Fruit fly (Drosophila melanogaster) whole organism, prepupa: Measurements from ENCODE around the gene Takl2.

Experiments
- CG10631 ChIP-seq: fragments of 200-800 bp; sonication (Bioruptor generic); optimal IDR thresholded peaks from 2 replicates; lab custom pipeline; 2016; ENCODE audit warnings: missing biosample characterization, missing genetic modification characterization
- CG10669 ChIP-seq: fragments of 200-800 bp; sonication (Bioruptor generic); optimal IDR thresholded peaks from 3 replicates; lab custom pipeline; 2018; ENCODE audit warnings: missing biosample characterization, mild to moderate bottlenecking, missing genetic modification characterization, moderate library complexity
- CG11294 ChIP-seq: fragments of 200-800 bp; sonication (Bioruptor generic); IDR thresholded peaks from 2 replicates; pipeline ENCODE4 v1.3.6; 2022; ENCODE audit warnings: missing biosample characterization, missing genetic modification characterization
- CG15336 ChIP-seq: fragments of 200-800 bp; sonication (Bioruptor generic); IDR thresholded peaks from 2 replicates; pipeline ENCODE4 v1.3.6; 2022; ENCODE audit warnings: missing biosample characterization, missing genetic modification characterization
- CG16779 ChIP-seq: fragments of 200-800 bp; sonication (Bioruptor generic); optimal IDR thresholded peaks from 3 replicates; lab custom pipeline; 2017; ENCODE audit warnings: missing biosample characterization, mild to moderate bottlenecking, missing genetic modification characterization
- CG3032 ChIP-seq: fragments of 200-800 bp; optimal IDR thresholded peaks from 2 replicates; lab custom pipeline; 2019; ENCODE audit warnings: missing biosample characterization, mild to moderate bottlenecking, missing genetic modification characterization, moderate library complexity
- CG31627 ChIP-seq: fragments of 200-800 bp; sonication (Bioruptor generic); optimal IDR thresholded peaks from 3 replicates; lab custom pipeline; 2016; ENCODE audit warnings: missing biosample characterization, missing genetic modification characterization
- CG32006 ChIP-seq: fragments of 200-800 bp; sonication (Bioruptor generic); optimal IDR thresholded peaks from 3 replicates; lab custom pipeline; 2017; ENCODE audit warnings: missing biosample characterization, mild to moderate bottlenecking, missing genetic modification characterization
- CG34406 ChIP-seq: fragments of 200-800 bp; sonication (Bioruptor generic); optimal IDR thresholded peaks from 3 replicates; lab custom pipeline; 2016; ENCODE audit warnings: missing biosample characterization, missing genetic modification characterization
- CG3919 ChIP-seq: fragments of 200-800 bp; sonication (Bioruptor generic); optimal IDR thresholded peaks from 3 replicates; lab custom pipeline; 2016; ENCODE audit warnings: missing biosample characterization, missing genetic modification characterization
- CG4318 ChIP-seq: fragments of 200-800 bp; sonication (Bioruptor generic); optimal IDR thresholded peaks from 3 replicates; lab custom pipeline; 2017; ENCODE audit warnings: missing biosample characterization, mild to moderate bottlenecking, missing genetic modification characterization
- CG6163 ChIP-seq: fragments of 200-800 bp; sonication (Bioruptor generic); IDR thresholded peaks from 3 replicates; pipeline ENCODE4 v1.3.6; 2022; ENCODE audit warnings: missing biosample characterization, missing genetic modification characterization
- CG6276 ChIP-seq: fragments of 200-800 bp; sonication (Bioruptor generic); optimal IDR thresholded peaks from 2 replicates; lab custom pipeline; 2017; ENCODE audit warnings: missing biosample characterization, mild to moderate bottlenecking, missing genetic modification characterization
- CG6792 ChIP-seq: fragments of 200-800 bp; sonication (Bioruptor generic); optimal IDR thresholded peaks from 3 replicates; lab custom pipeline; 2016; ENCODE audit warnings: missing biosample characterization, missing genetic modification characterization
- CG6854 ChIP-seq: fragments of 200-800 bp; sonication (Bioruptor generic); optimal IDR thresholded peaks from 2 replicates; lab custom pipeline; 2017; ENCODE audit warnings: missing biosample characterization, mild to moderate bottlenecking, missing genetic modification characterization
- CG8119 ChIP-seq: fragments of 200-800 bp; sonication (Bioruptor generic); IDR thresholded peaks from 3 replicates; pipeline ENCODE4 v1.3.6; 2022; ENCODE audit warnings: missing biosample characterization, missing genetic modification characterization
- CG8319 ChIP-seq: fragments of 200-800 bp; sonication (Bioruptor generic); optimal IDR thresholded peaks from 3 replicates; lab custom pipeline; 2016; ENCODE audit warnings: missing biosample characterization, missing genetic modification characterization
- CG9139 ChIP-seq: fragments of 200-800 bp; sonication (Bioruptor generic); optimal IDR thresholded peaks from 3 replicates; lab custom pipeline; 2017; ENCODE audit warnings: missing biosample characterization, mild to moderate bottlenecking, missing genetic modification characterization
- Eip75B ChIP-seq: fragments of 200-800 bp; sonication (Bioruptor generic); optimal IDR thresholded peaks from 3 replicates; lab custom pipeline; 2016; ENCODE audit warnings: missing biosample characterization, missing genetic modification characterization
- Eip78C ChIP-seq: fragments of 200-800 bp; sonication (Bioruptor generic); peaks from one replicate; lab custom pipeline; 2016; ENCODE audit warnings: missing biosample characterization, missing genetic modification characterization
- Eip93F ChIP-seq: fragments of 200-800 bp; sonication (Bioruptor generic); optimal IDR thresholded peaks from 2 replicates; lab custom pipeline; 2016; ENCODE audit warnings: missing biosample characterization, mild to moderate bottlenecking, missing genetic modification characterization
- Ets21C ChIP-seq: fragments of 200-800 bp; sonication (Bioruptor generic); optimal IDR thresholded peaks from 3 replicates; lab custom pipeline; 2016; ENCODE audit warnings: missing biosample characterization, missing genetic modification characterization
- Ets96B ChIP-seq: fragments of 200-800 bp; optimal IDR thresholded peaks from 2 replicates; lab custom pipeline; 2019; ENCODE audit warnings: missing biosample characterization, mild to moderate bottlenecking, missing genetic modification characterization, moderate library complexity
- Gug ChIP-seq: fragments of 200-800 bp; sonication (Bioruptor generic); IDR thresholded peaks from 2 replicates; pipeline ENCODE4 v1.3.6; 2022; ENCODE audit warnings: missing biosample characterization, missing genetic modification characterization
- Hr39 ChIP-seq: fragments of 200-800 bp; sonication (Bioruptor generic); optimal IDR thresholded peaks from 2 replicates; lab custom pipeline; 2016; ENCODE audit warnings: missing biosample characterization, missing genetic modification characterization
- Lpt ChIP-seq: fragments of 200-800 bp; sonication (Bioruptor generic); optimal IDR thresholded peaks from 3 replicates; lab custom pipeline; 2016; ENCODE audit warnings: missing biosample characterization, missing genetic modification characterization
- Smox ChIP-seq: fragments of 200-800 bp; sonication (Bioruptor generic); optimal IDR thresholded peaks from 3 replicates; lab custom pipeline; 2016; ENCODE audit warnings: missing biosample characterization, missing genetic modification characterization
- Sox102F ChIP-seq: fragments of 200-800 bp; sonication (Bioruptor generic); optimal IDR thresholded peaks from 2 replicates; lab custom pipeline; 2016; ENCODE audit warnings: missing biosample characterization, mild to moderate bottlenecking, missing genetic modification characterization
- Sox14 ChIP-seq: fragments of 200-800 bp; sonication (Bioruptor generic); optimal IDR thresholded peaks from 3 replicates; lab custom pipeline; 2016; ENCODE audit warnings: missing biosample characterization, missing genetic modification characterization
- achi ChIP-seq: fragments of 200-800 bp; sonication (Bioruptor generic); optimal IDR thresholded peaks from 3 replicates; lab custom pipeline; 2016; ENCODE audit warnings: missing biosample characterization, missing genetic modification characterization
- cyc ChIP-seq: fragments of 200-800 bp; sonication (Bioruptor generic); optimal IDR thresholded peaks from 3 replicates; lab custom pipeline; 2016; ENCODE audit warnings: missing biosample characterization, missing genetic modification characterization
- dac ChIP-seq: fragments of 200-800 bp; sonication (Bioruptor generic); optimal IDR thresholded peaks from 2 replicates; lab custom pipeline; 2017; ENCODE audit warnings: missing biosample characterization, mild to moderate bottlenecking, missing genetic modification characterization
- dsx ChIP-seq: fragments of 200-800 bp; optimal IDR thresholded peaks from 3 replicates; lab custom pipeline; 2019; ENCODE audit warnings: missing biosample characterization, mild to moderate bottlenecking, missing genetic modification characterization, moderate library complexity; ENCODE audit not compliant: poor library complexity, severe bottlenecking
- eg ChIP-seq: fragments of 200-800 bp; sonication (Bioruptor generic); IDR thresholded peaks from 3 replicates; pipeline ENCODE4 v1.3.6; 2022; ENCODE audit warnings: missing biosample characterization, missing genetic modification characterization
- esn ChIP-seq: fragments of 200-800 bp; sonication (Bioruptor generic); optimal IDR thresholded peaks from 2 replicates; lab custom pipeline; 2016; ENCODE audit warnings: missing biosample characterization, mild to moderate bottlenecking, missing genetic modification characterization, moderate library complexity
- fd59A ChIP-seq: fragments of 200-800 bp; sonication (Bioruptor generic); optimal IDR thresholded peaks from 2 replicates; lab custom pipeline; 2017; ENCODE audit warnings: missing biosample characterization, mild to moderate bottlenecking, missing genetic modification characterization, missing genetic modification reagents
- fd85E ChIP-seq: fragments of 200-800 bp; sonication (Bioruptor generic); optimal IDR thresholded peaks from 3 replicates; lab custom pipeline; 2016; ENCODE audit warnings: missing biosample characterization, missing genetic modification characterization
- net ChIP-seq: fragments of 200-800 bp; sonication (Bioruptor generic); optimal IDR thresholded peaks from 3 replicates; lab custom pipeline; 2016; ENCODE audit warnings: missing biosample characterization, missing genetic modification characterization
- pdm3 ChIP-seq: fragments of 200-800 bp; sonication (Bioruptor generic); optimal IDR thresholded peaks from 3 replicates; lab custom pipeline; 2016; ENCODE audit warnings: missing biosample characterization, missing genetic modification characterization
- spab ChIP-seq: fragments of 200-800 bp; sonication (Bioruptor generic); optimal IDR thresholded peaks from 2 replicates; lab custom pipeline; 2017; ENCODE audit warnings: missing biosample characterization, mild to moderate bottlenecking, missing genetic modification characterization, missing genetic modification reagents
- ss ChIP-seq, 2 experiments: fragments of 200-800 bp; sonication (Bioruptor generic); optimal IDR thresholded peaks; 2 replicates in 1 of 2; 3 replicates in 1 of 2; lab custom pipeline; 2017 to 2018; ENCODE audit warnings: mild to moderate bottlenecking in 2 of 2, missing biosample characterization in 2 of 2, missing genetic modification characterization in 2 of 2, moderate library complexity in 1 of 2
- svp ChIP-seq: fragments of 200-800 bp; sonication (Bioruptor generic); peaks from one replicate; lab custom pipeline; 2016; ENCODE audit warnings: missing biosample characterization, missing genetic modification characterization
- topi ChIP-seq: fragments of 200-800 bp; sonication (Bioruptor generic); optimal IDR thresholded peaks from 3 replicates; lab custom pipeline; 2016; ENCODE audit warnings: missing biosample characterization, missing genetic modification characterization
- vri ChIP-seq: fragments of 200-800 bp; sonication (Bioruptor generic); optimal IDR thresholded peaks from 3 replicates; lab custom pipeline; 2016; ENCODE audit warnings: missing biosample characterization, mild to moderate bottlenecking, missing genetic modification characterization

Gene Takl2

dm6 chr3R:22733751-22734150, at the start of gene Takl2:
TSS of gene Takl2 (minus strand) at chr3R:22733851.
- TF ChIP-seq vri (GFP tag; lab: Kevin White, UChicago): no peak
- TF ChIP-seq CG6276 (GFP tag; lab: Kevin White, UChicago): no peak
- TF ChIP-seq Hr39 (GFP tag; lab: Kevin White, UChicago): no peak
- no peak for TF ChIP-seq achi (GFP tag; lab: Kevin White, UChicago)
- no peak for TF ChIP-seq fd85E (GFP tag; lab: Kevin White, UChicago)
- TF ChIP-seq CG6854 (GFP tag; lab: Kevin White, UChicago): no peak

dm6 chr3R:22781412-22781811, 47.8 kb upstream of the Takl2 start:
- TF ChIP-seq Eip93F (GFP tag; lab: Kevin White, UChicago): peak; percentile 87
- TF ChIP-seq svp: peak; percentile 87
- no peak for TF ChIP-seq CG10631 (GFP tag; lab: Kevin White, UChicago)
- TF ChIP-seq Lpt: peak; percentile 25
- peak; percentile 7 for TF ChIP-seq CG6792 (GFP tag; lab: Kevin White, UChicago)
- TF ChIP-seq CG3919 (GFP tag; lab: Kevin White, UChicago): peak; percentile 42
- peak; percentile 51 for TF ChIP-seq net
- no peak for TF ChIP-seq Ets21C (GFP tag; lab: Kevin White, UChicago)
- TF ChIP-seq CG10669 (GFP tag; lab: Kevin White, UChicago): no peak
- TF ChIP-seq CG9139 (GFP tag; lab: Kevin White, UChicago): peak; percentile 49
- no peak for TF ChIP-seq fd59A (GFP tag; lab: Kevin White, UChicago)
- TF ChIP-seq spab (GFP tag; lab: Kevin White, UChicago): no peak
- peak; percentile 45; the same call in 1 of the 2 replicates for TF ChIP-seq Gug (GFP tag; lab: Robert Waterston, UW)
- TF ChIP-seq dsx (GFP tag; lab: Kevin White, UChicago): peak; percentile 71
- peak; percentile 78; the same call in 2 of the 3 replicates for TF ChIP-seq eg (GFP tag; lab: Robert Waterston, UW)
- TF ChIP-seq vri (GFP tag; lab: Kevin White, UChicago): peak; percentile 63
- TF ChIP-seq CG3032 (tag; lab: Kevin White, UChicago): no peak
- TF ChIP-seq CG11294: peak; percentile 59; the same call in 1 of the 2 replicates
- TF ChIP-seq Smox (GFP tag; lab: Kevin White, UChicago): peak; percentile 33
- TF ChIP-seq cyc (GFP tag; lab: Kevin White, UChicago): no peak
- TF ChIP-seq Sox14 (GFP tag; lab: Kevin White, UChicago): peak; percentile 35
- TF ChIP-seq dac (GFP tag; lab: Kevin White, UChicago): no peak
- TF ChIP-seq Eip75B (GFP tag; lab: Kevin White, UChicago): peak; percentile 6
- peak; percentile 79 for TF ChIP-seq fd85E (GFP tag; lab: Kevin White, UChicago)
- TF ChIP-seq esn: peak; percentile 48
- peak; percentile 54 for TF ChIP-seq CG6276 (GFP tag; lab: Kevin White, UChicago)
- TF ChIP-seq CG6163 (GFP tag; lab: Robert Waterston, UW): peak; percentile 86
- TF ChIP-seq achi (GFP tag; lab: Kevin White, UChicago): peak; percentile 32
- TF ChIP-seq CG34406: peak; percentile 16
- peak; percentile 7 for TF ChIP-seq Ets96B (tag; lab: Kevin White, UChicago)
- TF ChIP-seq Sox102F (GFP tag; lab: Kevin White, UChicago): peak; percentile 74
- TF ChIP-seq ss (GFP tag; optimal IDR thresholded peaks at IDR 0.05; lab: Kevin White, UChicago): peak; percentile 17 to 49
- peak; percentile 7 for TF ChIP-seq CG32006 (GFP tag; lab: Kevin White, UChicago)
- no peak for TF ChIP-seq CG31627 (GFP tag; lab: Kevin White, UChicago)
- peak; percentile 58 for TF ChIP-seq CG6854 (GFP tag; lab: Kevin White, UChicago)
- peak; percentile 42 for TF ChIP-seq topi (GFP tag; lab: Kevin White, UChicago)
- TF ChIP-seq CG8319 (GFP tag; lab: Kevin White, UChicago): no peak
- TF ChIP-seq CG8119: peak; percentile 73
- TF ChIP-seq CG16779 (tag; lab: Kevin White, UChicago): peak; percentile 22
- TF ChIP-seq CG4318 (GFP tag; lab: Kevin White, UChicago): no peak
- peak; percentile 11 for TF ChIP-seq pdm3 (GFP tag; lab: Kevin White, UChicago)
- peak; percentile 79 for TF ChIP-seq CG15336 (GFP tag; lab: Robert Waterston, UW)
- TF ChIP-seq Eip78C (GFP tag; lab: Kevin White, UChicago): peak; percentile 76
